Fruit fly (Drosophila melanogaster) whole organism, wandering third instar larva: Measurements from ENCODE around the gene CG43116.
A peak's percentile ranks its signal among the peaks of the same experiment; 100 is the strongest.

Experiments used
- Abd-B ChIP-seq: fragments of >200 bp; optimal IDR thresholded peaks from 2 replicates; lab custom pipeline; 2017; ENCODE audit warnings: missing biosample characterization, missing genetic modification characterization
- CG32264 ChIP-seq: fragments of 200-800 bp; sonication (Bioruptor generic); optimal IDR thresholded peaks from 2 replicates; lab custom pipeline; 2016; ENCODE audit warnings: missing biosample characterization, missing genetic modification characterization
- CG9705 ChIP-seq: fragments of 200-800 bp; sonication (Bioruptor generic); optimal IDR thresholded peaks from 2 replicates; lab custom pipeline; 2018; ENCODE audit warnings: missing biosample characterization, mild to moderate bottlenecking, missing genetic modification characterization
- CrebA ChIP-seq: fragments of 200-800 bp; sonication (Bioruptor generic); optimal IDR thresholded peaks from 2 replicates; lab custom pipeline; 2016; ENCODE audit warnings: missing biosample characterization, mild to moderate bottlenecking, missing genetic modification characterization, borderline replicate concordance
- Dfd ChIP-seq: fragments of >200 bp; optimal IDR thresholded peaks from 2 replicates; lab custom pipeline; 2017; ENCODE audit warnings: missing biosample characterization, missing genetic modification characterization
- Dif ChIP-seq: fragments of 200-275, 200-300 bp; sonication (Bioruptor generic); optimal IDR thresholded peaks from 2 replicates; lab custom pipeline; 2018; ENCODE audit warnings: missing biosample characterization, missing genetic modification characterization; ENCODE audit not compliant: partially characterized antibody
- GATAd ChIP-seq: sonication (Bioruptor generic); optimal IDR thresholded peaks from 2 replicates; lab custom pipeline; 2016; ENCODE audit warnings: missing biosample characterization, missing genetic modification characterization
- HLH106 ChIP-seq: fragments of 200-800 bp; optimal IDR thresholded peaks from 3 replicates; lab custom pipeline; 2019; ENCODE audit warnings: missing biosample characterization, mild to moderate bottlenecking, missing genetic modification characterization, moderate library complexity
- Hnf4 ChIP-seq: fragments of 200-800 bp; sonication (Bioruptor generic); optimal IDR thresholded peaks from 2 replicates; lab custom pipeline; 2016; ENCODE audit warnings: missing biosample characterization, mild to moderate bottlenecking, missing genetic modification characterization
- Hr78 ChIP-seq: fragments of >200 bp; optimal IDR thresholded peaks from 2 replicates; lab custom pipeline; 2017; ENCODE audit warnings: missing biosample characterization, missing genetic modification characterization
- Hr83 ChIP-seq: fragments of 200-300 bp; sonication (Bioruptor generic); optimal IDR thresholded peaks from 2 replicates; lab custom pipeline; 2016; ENCODE audit warnings: missing biosample characterization, mild to moderate bottlenecking, missing genetic modification characterization, moderate library complexity; ENCODE audit not compliant: poor library complexity, severe bottlenecking
- Jra ChIP-seq: sonication (Bioruptor generic); optimal IDR thresholded peaks from 2 replicates; lab custom pipeline; 2016; ENCODE audit warnings: missing biosample characterization, missing genetic modification characterization
- Mio ChIP-seq: sonication (Bioruptor generic); optimal IDR thresholded peaks from 2 replicates; lab custom pipeline; 2016; ENCODE audit warnings: missing biosample characterization, missing genetic modification characterization
- Myc ChIP-seq: fragments of >200 bp; optimal IDR thresholded peaks from 2 replicates; lab custom pipeline; 2017
- N ChIP-seq: fragments of >200 bp; optimal IDR thresholded peaks from 2 replicates; lab custom pipeline; 2018; ENCODE audit warnings: missing biosample characterization, missing external identifiers, missing genetic modification characterization
- OdsH ChIP-seq: fragments of 200-800 bp; sonication (Bioruptor generic); optimal IDR thresholded peaks from 2 replicates; lab custom pipeline; 2016; ENCODE audit warnings: missing biosample characterization, mild to moderate bottlenecking, missing genetic modification characterization
- Rel ChIP-seq, 2 experiments: fragments of 200-800 bp; sonication (Bioruptor generic) in 1 of 2; optimal IDR thresholded peaks; 2 replicates in 1 of 2; 3 replicates in 1 of 2; lab custom pipeline; 2016 to 2019; ENCODE audit warnings: mild to moderate bottlenecking in 2 of 2, missing biosample characterization in 2 of 2, missing genetic modification characterization in 2 of 2, moderate library complexity in 1 of 2
- Sp1 ChIP-seq: fragments of 200-800 bp; sonication (Bioruptor generic); optimal IDR thresholded peaks from 3 replicates; lab custom pipeline; 2019; ENCODE audit warnings: missing biosample characterization, mild to moderate bottlenecking, missing genetic modification characterization, moderate library complexity
- Vsx2 ChIP-seq: fragments of 200-300, 225-300 bp; sonication (Bioruptor generic); optimal IDR thresholded peaks from 2 replicates; lab custom pipeline; 2018; ENCODE audit warnings: missing biosample characterization, missing genetic modification characterization; ENCODE audit not compliant: partially characterized antibody
- br ChIP-seq: fragments of 200-800 bp; sonication (Bioruptor generic); optimal IDR thresholded peaks from 2 replicates; lab custom pipeline; 2016; ENCODE audit warnings: missing biosample characterization, missing genetic modification characterization
- brk ChIP-seq: fragments of 200-800 bp; sonication (Bioruptor generic); optimal IDR thresholded peaks from 2 replicates; lab custom pipeline; 2016; ENCODE audit warnings: missing biosample characterization, mild to moderate bottlenecking, missing genetic modification characterization
- dl ChIP-seq, 2 experiments: fragments of 175-275, 200-275 bp in 1 of 2; fragments of 200-275 bp in 1 of 2; sonication (Bioruptor generic); optimal IDR thresholded peaks; lab custom pipeline; 2018; ENCODE audit warnings: mild to moderate bottlenecking in 2 of 2, missing biosample characterization in 2 of 2, missing genetic modification characterization in 2 of 2, moderate library complexity in 2 of 2; ENCODE audit not compliant: partially characterized antibody in 2 of 2, insufficient read depth in 1 of 2
- dmrt93B ChIP-seq: fragments of 200-800 bp; sonication (Bioruptor generic); optimal IDR thresholded peaks from 2 replicates; lab custom pipeline; 2018; ENCODE audit warnings: missing biosample characterization, mild to moderate bottlenecking, missing genetic modification characterization
- dsf ChIP-seq: sonication (Bioruptor generic); optimal IDR thresholded peaks from 2 replicates; lab custom pipeline; 2016; ENCODE audit warnings: missing biosample characterization, missing genetic modification characterization, borderline replicate concordance
- ey ChIP-seq: fragments of 200-800 bp; sonication (Bioruptor generic); optimal IDR thresholded peaks from 2 replicates; lab custom pipeline; 2016; ENCODE audit warnings: missing biosample characterization, missing genetic modification characterization
- foxo ChIP-seq, 2 experiments: fragments of 200-800 bp; sonication (Bioruptor generic); optimal IDR thresholded peaks; 2 replicates in 1 of 2; 3 replicates in 1 of 2; lab custom pipeline; 2016 to 2017; ENCODE audit warnings: missing biosample characterization in 2 of 2, missing genetic modification characterization in 2 of 2
- fru ChIP-seq: fragments of 200-800 bp; sonication (Bioruptor generic); optimal IDR thresholded peaks from 3 replicates; lab custom pipeline; 2016; ENCODE audit warnings: missing biosample characterization, mild to moderate bottlenecking, missing genetic modification characterization
- h ChIP-seq: fragments of 200-800 bp; sonication (Bioruptor generic); optimal IDR thresholded peaks from 3 replicates; lab custom pipeline; 2016; ENCODE audit warnings: missing biosample characterization, mild to moderate bottlenecking, missing genetic modification characterization
- jim ChIP-seq: fragments of 175-275, 200-325 bp; sonication (Bioruptor generic); optimal IDR thresholded peaks from 2 replicates; lab custom pipeline; 2016; ENCODE audit warnings: missing biosample characterization, mild to moderate bottlenecking, missing genetic modification characterization
- lola ChIP-seq: fragments of >200 bp; optimal IDR thresholded peaks from 2 replicates; lab custom pipeline; 2017; ENCODE audit warnings: missing biosample characterization, missing genetic modification characterization
- pan ChIP-seq: fragments of >200 bp; optimal IDR thresholded peaks from 2 replicates; lab custom pipeline; 2017
- psq ChIP-seq: fragments of 200-800 bp; sonication (Bioruptor generic); optimal IDR thresholded peaks from 3 replicates; lab custom pipeline; 2017; ENCODE audit warnings: missing biosample characterization, mild to moderate bottlenecking, missing genetic modification characterization, moderate library complexity
- rgr ChIP-seq: fragments of 200-800 bp; sonication (Bioruptor generic); optimal IDR thresholded peaks from 3 replicates; lab custom pipeline; 2016; ENCODE audit warnings: missing biosample characterization, mild to moderate bottlenecking, missing genetic modification characterization
- sage ChIP-seq: fragments of 200-800 bp; sonication (Bioruptor generic); optimal IDR thresholded peaks from 2 replicates; lab custom pipeline; 2016; ENCODE audit warnings: missing biosample characterization, mild to moderate bottlenecking, missing genetic modification characterization
- sv ChIP-seq: fragments of 200-800 bp; sonication (Bioruptor generic); optimal IDR thresholded peaks from 3 replicates; lab custom pipeline; 2016; ENCODE audit warnings: missing biosample characterization, missing genetic modification characterization
- tai ChIP-seq: sonication (Bioruptor generic); optimal IDR thresholded peaks from 2 replicates; lab custom pipeline; 2016; ENCODE audit warnings: missing biosample characterization, missing genetic modification characterization
- usp ChIP-seq: fragments of >200 bp; optimal IDR thresholded peaks from 2 replicates; lab custom pipeline; 2017; ENCODE audit warnings: missing biosample characterization, missing genetic modification characterization
- woc ChIP-seq: sonication (Bioruptor generic); optimal IDR thresholded peaks from 2 replicates; lab custom pipeline; 2016; ENCODE audit warnings: missing biosample characterization, mild to moderate bottlenecking, missing genetic modification characterization

The CG43116 gene

DNA sequence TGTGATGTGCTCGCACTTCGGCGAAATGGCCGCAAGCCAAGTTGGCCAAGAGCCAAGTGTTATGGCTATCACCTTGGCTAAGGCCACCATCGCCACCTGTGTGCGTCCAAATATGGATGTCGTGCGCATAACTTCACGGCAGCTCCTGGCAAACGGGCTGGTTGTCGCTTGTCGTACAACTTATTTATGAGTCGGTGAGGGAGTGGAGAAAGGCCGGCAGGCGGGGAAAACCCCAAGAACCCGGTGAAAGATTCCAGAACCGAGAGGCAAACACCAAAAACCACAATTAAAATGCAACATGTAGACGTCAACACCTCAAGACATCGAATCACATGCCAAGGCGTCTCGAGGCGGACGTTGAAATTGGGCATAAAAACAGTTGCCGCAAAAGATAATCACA, 15.5 kb upstream of the CG43116 start:
- no peak for TF ChIP-seq Rel (GFP tag; optimal IDR thresholded peaks at IDR 0.05; lab: Kevin White, UChicago)
- TF ChIP-seq Rel (tag; optimal IDR thresholded peaks at IDR 0.05; lab: Kevin White, UChicago): peak; percentile 67
- no peak for TF ChIP-seq woc (GFP tag; lab: Kevin White, UChicago)
- no peak for TF ChIP-seq dl (GFP tag; optimal IDR thresholded peaks at IDR 0.05; lab: Kevin White, UChicago; ENCODE audit: insufficient read depth in 1 of 2, partially characterized antibody in 2 of 2)
- TF ChIP-seq CG9705 (GFP tag; lab: Kevin White, UChicago): no peak
- TF ChIP-seq Vsx2 (GFP tag; lab: Kevin White, UChicago): no peak
- TF ChIP-seq HLH106 (tag; lab: Kevin White, UChicago): no peak

DNA sequence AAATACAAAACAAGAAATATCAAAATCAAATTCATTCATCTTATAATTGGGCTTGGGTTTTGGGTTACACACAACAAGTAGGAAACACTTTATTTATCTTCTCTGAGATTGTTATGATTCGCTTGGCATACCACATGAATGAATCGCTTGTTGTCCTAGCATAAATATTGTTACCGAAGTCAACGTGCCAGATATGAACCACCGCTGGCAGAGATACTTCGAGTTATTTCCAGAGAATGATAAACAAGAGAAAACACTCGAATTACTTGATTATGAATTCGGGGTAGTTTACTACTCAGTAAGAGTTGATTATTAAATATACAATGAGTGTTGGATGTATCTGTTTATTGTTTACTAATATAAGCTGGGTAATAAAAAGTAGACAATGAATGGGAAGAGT, 14.7 kb upstream of the CG43116 start:
- no peak for TF ChIP-seq N
- no peak for TF ChIP-seq ey (GFP tag; lab: Kevin White, UChicago)

DNA sequence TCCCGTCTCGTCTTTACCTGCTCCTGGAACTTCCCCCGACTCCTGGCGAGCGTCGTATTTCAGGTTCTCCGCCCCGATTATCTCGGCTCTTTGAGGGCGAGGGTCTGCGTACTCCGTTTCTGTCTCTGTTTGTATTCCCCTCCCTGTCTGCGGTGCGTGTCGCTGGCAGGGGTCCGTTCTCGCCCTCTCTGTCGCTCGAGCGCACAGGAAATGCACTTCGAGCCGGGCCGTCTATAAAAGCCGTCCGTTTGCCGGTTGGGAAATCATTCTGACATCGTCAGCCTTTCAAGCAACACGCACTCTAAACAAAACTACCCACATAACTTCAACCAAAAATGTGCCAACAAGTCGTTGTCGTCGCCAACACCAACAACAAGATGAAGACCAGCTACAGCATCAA, 13.8 kb upstream of the CG43116 start:
- TF ChIP-seq brk (GFP tag; lab: Kevin White, UChicago) (no peak), Hr78 (GFP tag; lab: Kevin White, UChicago) (no peak), sv (GFP tag; lab: Kevin White, UChicago) (no peak), CG32264 (GFP tag; lab: Kevin White, UChicago) (no peak), Jra (GFP tag; lab: Kevin White, UChicago) (no peak), Sp1 (peak; percentile 17), CrebA (GFP tag; lab: Kevin White, UChicago) (peak; percentile 33), OdsH (no peak), psq (no peak), foxo (GFP tag; optimal IDR thresholded peaks at IDR 0.05; lab: Kevin White, UChicago) (no peak), lola (GFP tag; lab: Kevin White, UChicago) (no peak), Dif (GFP tag; lab: Kevin White, UChicago) (peak; percentile 57), Dfd (no peak), rgr (GFP tag; lab: Kevin White, UChicago) (no peak), jim (no peak), pan (lab: Kevin White, UChicago) (no peak), dsf (GFP tag; lab: Kevin White, UChicago) (no peak), sage (GFP tag; lab: Kevin White, UChicago) (no peak), Hnf4 (GFP tag; lab: Kevin White, UChicago) (no peak), HLH106 (tag; lab: Kevin White, UChicago) (no peak), tai (GFP tag; lab: Kevin White, UChicago) (no peak), usp (no peak), N (no peak), woc (GFP tag; lab: Kevin White, UChicago) (peak; percentile 8), GATAd (GFP tag; lab: Kevin White, UChicago) (no peak), Mio (GFP tag; lab: Kevin White, UChicago) (no peak), CG9705 (GFP tag; lab: Kevin White, UChicago) (no peak), Hr83 (GFP tag; lab: Kevin White, UChicago) (peak; percentile 2), ey (GFP tag; lab: Kevin White, UChicago) (no peak), Myc (no peak), br (peak; percentile 11), Rel (GFP tag; optimal IDR thresholded peaks at IDR 0.05; lab: Kevin White, UChicago) (no peak), Rel (tag; optimal IDR thresholded peaks at IDR 0.05; lab: Kevin White, UChicago) (peak; percentile 40), dl (GFP tag; optimal IDR thresholded peaks at IDR 0.05; lab: Kevin White, UChicago; ENCODE audit: insufficient read depth in 1 of 2, partially characterized antibody in 2 of 2) (no peak), dmrt93B (GFP tag; lab: Kevin White, UChicago) (no peak), fru (GFP tag; lab: Kevin White, UChicago) (peak; percentile 28), h (no peak), Vsx2 (GFP tag; lab: Kevin White, UChicago) (peak; percentile 44), Abd-B (GFP tag; lab: Kevin White, UChicago) (no peak)
